Fruit fly (Drosophila melanogaster) whole organism, embryonic: ENCODE data around the gene eIF2Bepsilon.
A peak's percentile ranks its signal among the peaks of the same experiment; 100 is the strongest.

Source experiments
- Blimp-1 ChIP-seq: fragments of 200-800 bp; sonication (Bioruptor generic); optimal IDR thresholded peaks from 3 replicates; lab custom pipeline; 2018; ENCODE audit warnings: missing biosample characterization, missing genetic modification characterization, mild to moderate bottlenecking, moderate library complexity, missing genetic modification reagents
- CG10147 ChIP-seq: fragments of 200-800 bp; sonication (Bioruptor generic); optimal IDR thresholded peaks from 2 replicates; lab custom pipeline; 2019; ENCODE audit warnings: missing biosample characterization, mild to moderate bottlenecking, missing genetic modification characterization, moderate library complexity
- CG11398 ChIP-seq: fragments of 200-800 bp; sonication (Bioruptor generic); optimal IDR thresholded peaks from 2 replicates; lab custom pipeline; 2016; ENCODE audit warnings: missing biosample characterization, missing genetic modification characterization
- CG11695 ChIP-seq: fragments of 200-800 bp; sonication (Bioruptor generic); IDR thresholded peaks from 3 replicates; pipeline ENCODE4 v1.3.6; 2022; ENCODE audit warnings: missing biosample characterization, missing genetic modification characterization
- CG12769 ChIP-seq: fragments of 200-800 bp; sonication (Bioruptor generic); optimal IDR thresholded peaks from 2 replicates; lab custom pipeline; 2019; ENCODE audit warnings: missing biosample characterization, mild to moderate bottlenecking, missing genetic modification characterization, moderate library complexity
- CG12942 ChIP-seq: fragments of 200-800 bp; sonication (Bioruptor generic); optimal IDR thresholded peaks from 3 replicates; lab custom pipeline; 2016; ENCODE audit warnings: missing biosample characterization, missing genetic modification characterization
- CG15696 ChIP-seq: fragments of 200-800 bp; sonication (Bioruptor generic); optimal IDR thresholded peaks from 2 replicates; lab custom pipeline; 2019; ENCODE audit warnings: missing biosample characterization, mild to moderate bottlenecking, missing genetic modification characterization, moderate library complexity
- CG16779 ChIP-seq: fragments of 200-800 bp; sonication (Bioruptor generic); IDR thresholded peaks from 2 replicates; pipeline ENCODE4 v1.3.6; 2022; ENCODE audit warnings: missing biosample characterization, missing genetic modification characterization
- CG17186 ChIP-seq: fragments of 200-800 bp; sonication (Bioruptor generic); optimal IDR thresholded peaks from 3 replicates; lab custom pipeline; 2017; ENCODE audit warnings: missing biosample characterization, missing genetic modification reagents, missing genetic modification characterization
- CG18599 ChIP-seq: fragments of 200-800 bp; sonication (Bioruptor generic); optimal IDR thresholded peaks from 3 replicates; lab custom pipeline; 2017; ENCODE audit warnings: missing biosample characterization, missing genetic modification characterization, mild to moderate bottlenecking, moderate library complexity, missing genetic modification reagents
- CG18764 ChIP-seq: fragments of 200-800 bp; sonication (Bioruptor generic); optimal IDR thresholded peaks from 3 replicates; lab custom pipeline; 2016; ENCODE audit warnings: missing biosample characterization, missing genetic modification characterization
- CG2712 ChIP-seq: fragments of 200-800 bp; optimal IDR thresholded peaks from 3 replicates; lab custom pipeline; 2019; ENCODE audit warnings: missing biosample characterization, mild to moderate bottlenecking, missing genetic modification characterization, moderate library complexity
- CG31224 ChIP-seq: fragments of 200-800 bp; sonication (Bioruptor generic); IDR thresholded peaks from 2 replicates; pipeline ENCODE4 v1.3.6; 2022; ENCODE audit warnings: missing biosample characterization, missing genetic modification characterization
- CG31365 ChIP-seq: fragments of 200-800 bp; sonication (Bioruptor generic); optimal IDR thresholded peaks from 2 replicates; lab custom pipeline; 2018; ENCODE audit warnings: missing biosample characterization, mild to moderate bottlenecking, missing genetic modification characterization
- CG32532 ChIP-seq: fragments of 200-800 bp; sonication (Bioruptor generic); IDR thresholded peaks from 2 replicates; pipeline ENCODE4 v1.3.6; 2022; ENCODE audit warnings: missing biosample characterization, missing genetic modification characterization
- CG34376 ChIP-seq: fragments of 200-800 bp; sonication (Bioruptor generic); optimal IDR thresholded peaks from 2 replicates; lab custom pipeline; 2018; ENCODE audit warnings: missing biosample characterization, mild to moderate bottlenecking, missing genetic modification characterization
- CG3847 ChIP-seq: fragments of 200-800 bp; sonication (Bioruptor generic); IDR thresholded peaks from 2 replicates; pipeline ENCODE4 v1.3.6; 2022; ENCODE audit warnings: missing biosample characterization, missing genetic modification characterization
- CG3995 ChIP-seq: fragments of 200-800 bp; sonication (Bioruptor generic); optimal IDR thresholded peaks from 3 replicates; lab custom pipeline; 2016; ENCODE audit warnings: missing biosample characterization, missing genetic modification characterization
- CG4424 ChIP-seq: fragments of 200-800 bp; sonication (Bioruptor generic); optimal IDR thresholded peaks from 3 replicates; lab custom pipeline; 2016; ENCODE audit warnings: missing biosample characterization, missing genetic modification characterization
- CG6683 ChIP-seq: fragments of 200-800 bp; sonication (Bioruptor generic); optimal IDR thresholded peaks from 2 replicates; lab custom pipeline; 2017; ENCODE audit warnings: missing biosample characterization, mild to moderate bottlenecking, missing genetic modification characterization, missing genetic modification reagents
- CG7556 ChIP-seq: fragments of 200-800 bp; sonication (Bioruptor generic); optimal IDR thresholded peaks from 2 replicates; lab custom pipeline; 2017; ENCODE audit warnings: missing biosample characterization, mild to moderate bottlenecking, missing genetic modification characterization
- CG7745 ChIP-seq: fragments of 200-800 bp; sonication (Bioruptor generic); optimal IDR thresholded peaks from 2 replicates; lab custom pipeline; 2018; ENCODE audit warnings: missing biosample characterization, mild to moderate bottlenecking, missing genetic modification characterization, moderate library complexity
- CG8089 ChIP-seq: fragments of 200-800 bp; sonication (Bioruptor generic); optimal IDR thresholded peaks from 3 replicates; lab custom pipeline; 2016; ENCODE audit warnings: missing biosample characterization, missing genetic modification characterization
- Dad ChIP-seq: fragments of 200-800 bp; sonication (Bioruptor generic); optimal IDR thresholded peaks from 3 replicates; lab custom pipeline; 2016; ENCODE audit warnings: missing biosample characterization, missing genetic modification characterization
- Deaf1 ChIP-seq: fragments of 200-800 bp; optimal IDR thresholded peaks from 3 replicates; lab custom pipeline; 2019; ENCODE audit warnings: missing biosample characterization, mild to moderate bottlenecking, missing genetic modification characterization, moderate library complexity
- Dref ChIP-seq: fragments of 200-800 bp; sonication (Bioruptor generic); IDR thresholded peaks from 2 replicates; pipeline ENCODE4 v1.3.6; 2022; ENCODE audit warnings: missing biosample characterization, missing genetic modification characterization
- H2.0 ChIP-seq: fragments of 200-800 bp; sonication (Bioruptor generic); IDR thresholded peaks from 2 replicates; pipeline ENCODE4 v1.3.6; 2022; ENCODE audit warnings: missing biosample characterization, missing genetic modification characterization
- Neu2 ChIP-seq: fragments of 200-800 bp; sonication (Bioruptor generic); optimal IDR thresholded peaks from 3 replicates; lab custom pipeline; 2016; ENCODE audit warnings: missing biosample characterization, missing genetic modification characterization, borderline replicate concordance
- Oli ChIP-seq: fragments of 200-800 bp; sonication (Bioruptor generic); optimal IDR thresholded peaks from 2 replicates; lab custom pipeline; 2018; ENCODE audit warnings: missing biosample characterization, mild to moderate bottlenecking, missing genetic modification characterization, moderate library complexity
- Sin3A ChIP-seq: fragments of >200 bp; optimal IDR thresholded peaks from 2 replicates; lab custom pipeline; 2018
- Xrp1 ChIP-seq: fragments of 200-800 bp; sonication (Bioruptor generic); IDR thresholded peaks from 2 replicates; pipeline ENCODE4 v1.3.6; 2022; ENCODE audit warnings: missing biosample characterization, missing genetic modification characterization
- bcd ChIP-seq: fragments of 200-800 bp; sonication (Bioruptor generic); optimal IDR thresholded peaks from 2 replicates; lab custom pipeline; 2017; ENCODE audit warnings: missing biosample characterization, mild to moderate bottlenecking, missing genetic modification characterization
- cg ChIP-seq: fragments of 200-800 bp; sonication (Bioruptor generic); optimal IDR thresholded peaks from 3 replicates; lab custom pipeline; 2019; ENCODE audit warnings: missing biosample characterization, mild to moderate bottlenecking, missing genetic modification characterization, moderate library complexity
- crp ChIP-seq, 2 experiments: fragments of 200-800 bp; sonication (Bioruptor generic); optimal IDR thresholded peaks; 2 replicates in 1 of 2; 3 replicates in 1 of 2; lab custom pipeline; 2017; ENCODE audit warnings: missing biosample characterization in 2 of 2, missing genetic modification characterization in 2 of 2, mild to moderate bottlenecking in 1 of 2, moderate library complexity in 1 of 2
- dysf ChIP-seq: fragments of 200-800 bp; sonication (Bioruptor generic); IDR thresholded peaks from 3 replicates; pipeline ENCODE4 v1.3.6; 2022; ENCODE audit warnings: missing biosample characterization, missing genetic modification characterization
- eyg ChIP-seq: fragments of 200-800 bp; sonication (Bioruptor generic); optimal IDR thresholded peaks from 3 replicates; lab custom pipeline; 2016; ENCODE audit warnings: missing biosample characterization, missing genetic modification characterization
- fd102C ChIP-seq: fragments of 200-800 bp; sonication (Bioruptor generic); optimal IDR thresholded peaks from 2 replicates; lab custom pipeline; 2018; ENCODE audit warnings: missing biosample characterization, mild to moderate bottlenecking, missing genetic modification characterization, moderate library complexity
- fu2 ChIP-seq: fragments of 200-800 bp; sonication (Bioruptor generic); optimal IDR thresholded peaks from 2 replicates; lab custom pipeline; 2016; ENCODE audit warnings: missing biosample characterization, missing genetic modification characterization
- grn ChIP-seq: fragments of 200-800 bp; sonication (Bioruptor generic); optimal IDR thresholded peaks from 3 replicates; lab custom pipeline; 2017; ENCODE audit warnings: missing biosample characterization, missing genetic modification characterization
- inv ChIP-seq: fragments of 200-800 bp; sonication (Bioruptor generic); IDR thresholded peaks from 2 replicates; pipeline ENCODE4 v1.3.6; 2022; ENCODE audit warnings: missing biosample characterization, missing genetic modification characterization; ENCODE audit not compliant: partially characterized antibody
- nerfin-1 ChIP-seq: fragments of 200-800 bp; sonication (Bioruptor generic); optimal IDR thresholded peaks from 3 replicates; lab custom pipeline; 2019; ENCODE audit warnings: missing biosample characterization, mild to moderate bottlenecking, missing genetic modification characterization, moderate library complexity
- odd ChIP-seq: fragments of 200-800 bp; sonication (Bioruptor generic); optimal IDR thresholded peaks from 2 replicates; lab custom pipeline; 2017; ENCODE audit warnings: missing biosample characterization, mild to moderate bottlenecking, missing genetic modification characterization
- sima ChIP-seq: fragments of 200-800 bp; sonication (Bioruptor generic); optimal IDR thresholded peaks from 2 replicates; lab custom pipeline; 2016; ENCODE audit warnings: missing biosample characterization, missing genetic modification characterization
- slbo ChIP-seq: fragments of 200-800 bp; sonication (Bioruptor generic); IDR thresholded peaks from 2 replicates; pipeline ENCODE4 v1.3.6; 2022; ENCODE audit warnings: missing biosample characterization, missing genetic modification characterization
- slou ChIP-seq: fragments of 200-800 bp; sonication (Bioruptor generic); optimal IDR thresholded peaks from 3 replicates; lab custom pipeline; 2016; ENCODE audit warnings: missing biosample characterization, missing genetic modification characterization
- slp2 ChIP-seq: fragments of 200-800 bp; sonication (Bioruptor generic); optimal IDR thresholded peaks from 2 replicates; lab custom pipeline; 2016; ENCODE audit warnings: missing biosample characterization, missing genetic modification characterization
- sob ChIP-seq: fragments of 200-800 bp; sonication (Bioruptor generic); IDR thresholded peaks from 2 replicates; pipeline ENCODE4 v1.3.6; 2022; ENCODE audit warnings: missing biosample characterization, missing genetic modification characterization
- vvl ChIP-seq: fragments of 200-800 bp; sonication (Bioruptor generic); IDR thresholded peaks from 2 replicates; pipeline ENCODE4 v1.3.6; 2022; ENCODE audit warnings: missing biosample characterization, missing genetic modification characterization

Gene eIF2Bepsilon

DNA sequence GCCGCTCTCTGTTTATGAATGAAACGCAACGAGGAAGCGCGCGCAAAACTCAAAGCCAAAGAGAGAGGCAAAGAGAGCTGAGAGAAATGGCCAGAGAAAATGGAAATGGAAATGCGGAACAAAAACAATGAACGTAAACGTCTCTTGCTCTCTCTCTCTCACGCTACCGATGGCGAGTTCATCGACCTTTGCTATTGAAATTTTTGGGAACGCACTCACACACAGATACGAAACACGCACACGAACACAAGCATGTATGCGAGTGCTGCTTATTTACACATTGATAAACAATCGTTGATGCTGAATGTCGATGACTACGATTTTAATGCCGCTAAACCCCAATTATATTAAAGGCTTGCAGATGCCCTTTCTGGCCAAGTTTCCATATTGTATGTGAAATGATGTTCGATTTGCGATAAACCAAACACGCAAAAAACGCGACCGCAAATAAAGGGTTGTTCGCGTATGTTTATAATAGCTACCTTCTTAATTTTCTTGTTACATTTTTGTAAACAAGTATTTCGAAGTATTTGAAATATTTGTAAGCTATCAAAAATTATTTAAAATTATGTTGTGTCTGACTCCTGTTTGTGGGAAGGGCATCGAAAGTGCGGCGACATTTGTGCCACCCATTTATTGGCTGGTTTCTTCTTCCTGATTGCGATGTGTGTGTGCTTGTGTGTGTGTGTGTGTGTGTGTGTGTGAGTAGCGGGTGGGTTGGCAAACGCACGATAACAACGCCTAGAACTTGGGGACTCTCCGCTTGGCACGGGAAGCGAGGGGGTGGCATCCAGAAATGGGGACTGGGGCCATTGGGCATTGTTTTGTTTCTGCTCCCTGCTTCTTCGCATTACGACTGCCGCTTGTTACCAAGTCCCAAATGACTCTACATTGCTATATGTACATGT is 20.9 kb upstream of the eIF2Bepsilon start (continued):
- TF ChIP-seq cg (GFP tag; lab: Kevin White, UChicago) (peak; percentile 89), odd (peak; percentile 20), CG2712 (tag; lab: Kevin White, UChicago) (peak; percentile 82), CG18764 (peak; percentile 9), H2.0 (GFP tag; lab: Robert Waterston, UW) (peak; percentile 7; the same call in 1 of the 2 replicates), CG12942 (GFP tag; lab: Kevin White, UChicago) (peak; percentile 41), Neu2 (GFP tag; lab: Kevin White, UChicago) (peak; percentile 13), Oli (peak; percentile 85), inv (GFP tag; lab: Robert Waterston, UW) (no peak), CG6683 (peak; percentile 39), Sin3A (no peak), CG16779 (GFP tag; lab: Robert Waterston, UW) (no peak), Dref (GFP tag; lab: Robert Waterston, UW) (no peak), slbo (peak; percentile 64), Blimp-1 (GFP tag; lab: Kevin White, UChicago) (peak; percentile 74), CG15696 (tag; lab: Kevin White, UChicago) (peak; percentile 44), CG31365 (no peak), CG11695 (GFP tag; lab: Robert Waterston, UW) (0 out of 3 replicates have a peak, but pooled peaks have one; percentile 24), CG32532 (GFP tag; lab: Robert Waterston, UW) (no peak), eyg (GFP tag; lab: Kevin White, UChicago) (no peak), slp2 (peak; percentile 77), nerfin-1 (tag; lab: Kevin White, UChicago) (peak; percentile 73), dysf (GFP tag; lab: Robert Waterston, UW) (peak; percentile 61; the same call in 2 of the 3 replicates), slou (peak; percentile 24), grn (GFP tag; lab: Kevin White, UChicago) (peak; percentile 58), CG4424 (GFP tag; lab: Kevin White, UChicago) (peak; percentile 61), sob (GFP tag; lab: Robert Waterston, UW) (no peak; the same call in 1 of the 2 replicates), CG12769 (tag; lab: Kevin White, UChicago) (peak; percentile 47), CG3847 (GFP tag; lab: Robert Waterston, UW) (peak; percentile 42), Dad (GFP tag; lab: Kevin White, UChicago) (peak; percentile 45), bcd (peak; percentile 82), CG18599 (GFP tag; lab: Kevin White, UChicago) (peak; percentile 74), CG7556 (GFP tag; lab: Kevin White, UChicago) (peak; percentile 89), CG17186 (GFP tag; lab: Kevin White, UChicago) (peak; percentile 25), crp (GFP tag; optimal IDR thresholded peaks at IDR 0.05; lab: Kevin White, UChicago) (peak in 1 of 2 experiments; percentile 38), CG34376 (GFP tag; lab: Kevin White, UChicago) (no peak), CG31224 (0 out of 2 replicates have a peak, but pooled peaks have one; percentile 7), Xrp1 (GFP tag; lab: Robert Waterston, UW) (peak; percentile 65), CG10147 (GFP tag; lab: Kevin White, UChicago) (peak; percentile 74), CG8089 (GFP tag; lab: Kevin White, UChicago) (peak; percentile 49), Deaf1 (peak; percentile 44), CG11398 (GFP tag; lab: Kevin White, UChicago) (peak; percentile 48), fu2 (peak; percentile 40), CG3995 (GFP tag; lab: Kevin White, UChicago) (peak; percentile 21), fd102C (GFP tag; lab: Kevin White, UChicago) (no peak), sima (GFP tag; lab: Kevin White, UChicago) (peak; percentile 27), vvl (peak; percentile 45; the same call in 1 of the 2 replicates), CG7745 (no peak)
